Worm (Caenorhabditis elegans) whole organism, L4 larva: Measurements from ENCODE around the gene bgnt-1.5.

Source experiments
- F37D6.2 ChIP-seq: sonication (generic microtip); optimal IDR thresholded peaks from 2 replicates; lab custom pipeline; 2016; ENCODE audit warnings: mild to moderate bottlenecking, missing genetic modification characterization, missing compliant biosample characterization
- T20F7.1 ChIP-seq: fragments of 200-800 bp; sonication (Bioruptor generic); optimal IDR thresholded peaks from 2 replicates; lab custom pipeline; 2018; ENCODE audit warnings: mild to moderate bottlenecking, missing genetic modification characterization, missing compliant biosample characterization
- Y105C5A.15 ChIP-seq: fragments of 200-800 bp; sonication (Bioruptor generic); IDR thresholded peaks from 2 replicates; pipeline ENCODE4 v1.3.6; 2022; ENCODE audit warnings: missing genetic modification characterization, missing compliant biosample characterization
- Y75B8A.6 ChIP-seq: fragments of 200-800 bp; sonication (Bioruptor generic); IDR thresholded peaks from 2 replicates; pipeline ENCODE4 v1.3.6; 2022; ENCODE audit warnings: missing genetic modification reagents, missing genetic modification characterization, missing compliant biosample characterization
- aha-1 ChIP-seq: fragments of 150-350 bp; peaks from one replicate; lab custom pipeline; 2014; ENCODE audit warnings: missing biosample characterization, missing genetic modification characterization
- aly-2 ChIP-seq: sonication (generic microtip); optimal IDR thresholded peaks from 2 replicates; lab custom pipeline; 2018; ENCODE audit warnings: missing biosample characterization, missing genetic modification characterization
- ceh-82 ChIP-seq: sonication (generic microtip); optimal IDR thresholded peaks from 2 replicates; lab custom pipeline; 2017; ENCODE audit warnings: missing biosample characterization, missing genetic modification characterization
- daf-16 ChIP-seq, 3 experiments: sonication (generic microtip); optimal IDR thresholded peaks; 2 replicates each; lab custom pipeline; 2016 to 2017; ENCODE audit warnings: missing genetic modification characterization in 3 of 3, missing genetic modification reagents in 3 of 3, mild to moderate bottlenecking in 2 of 3, missing compliant biosample characterization in 2 of 3, missing biosample characterization in 1 of 3, moderate library complexity in 1 of 3
- daf-19 ChIP-seq: fragments of 200-800 bp; sonication (Bioruptor generic); conservative IDR thresholded peaks from 2 replicates; pipeline ENCODE4 v1.3.6; 2022; ENCODE audit warnings: missing genetic modification characterization, missing compliant biosample characterization
- dmd-6 ChIP-seq: fragments of 200-800 bp; sonication (Bioruptor generic); IDR thresholded peaks from 2 replicates; pipeline ENCODE4 v1.3.6; 2022; ENCODE audit warnings: missing genetic modification reagents, missing genetic modification characterization, missing compliant biosample characterization
- dmd-8 ChIP-seq: fragments of 200-800 bp; sonication (Bioruptor generic); IDR thresholded peaks from 2 replicates; pipeline ENCODE4 v1.3.6; 2022; ENCODE audit warnings: missing genetic modification characterization, missing compliant biosample characterization
- dmd-9 ChIP-seq: fragments of 200-800 bp; sonication (Bioruptor generic); IDR thresholded peaks from 2 replicates; pipeline ENCODE4 v1.3.6; 2022; ENCODE audit warnings: missing genetic modification reagents, missing genetic modification characterization, missing compliant biosample characterization
- duxl-1 ChIP-seq: sonication (generic microtip); optimal IDR thresholded peaks from 2 replicates; lab custom pipeline; 2016; ENCODE audit warnings: mild to moderate bottlenecking, missing genetic modification characterization, moderate library complexity, missing compliant biosample characterization; ENCODE audit not compliant: poor library complexity
- dve-1 ChIP-seq: sonication (generic microtip); optimal IDR thresholded peaks from 2 replicates; lab custom pipeline; 2017; ENCODE audit warnings: antibody characterized with exemption, mild to moderate bottlenecking, missing genetic modification characterization, missing compliant biosample characterization; ENCODE audit not compliant: insufficient read depth
- gei-8 ChIP-seq: fragments of 200-800 bp; sonication (Bioruptor generic); optimal IDR thresholded peaks from 2 replicates; lab custom pipeline; 2018; ENCODE audit warnings: mild to moderate bottlenecking, missing genetic modification characterization, missing compliant biosample characterization
- hlh-11 ChIP-seq: fragments of 200-800 bp; sonication (Bioruptor generic); optimal IDR thresholded peaks from 2 replicates; lab custom pipeline; 2018; ENCODE audit warnings: mild to moderate bottlenecking, missing genetic modification characterization, missing compliant biosample characterization
- hlh-30 ChIP-seq: sonication (generic microtip); optimal IDR thresholded peaks from 2 replicates; lab custom pipeline; 2017; ENCODE audit warnings: antibody characterized with exemption, mild to moderate bottlenecking, missing genetic modification characterization, missing compliant biosample characterization; ENCODE audit not compliant: insufficient read depth
- lin-29 ChIP-seq: fragments of 200-800 bp; sonication (Bioruptor generic); IDR thresholded peaks from 2 replicates; pipeline ENCODE4 v1.3.6; 2022; ENCODE audit warnings: missing genetic modification reagents, missing genetic modification characterization, missing compliant biosample characterization
- lin-39 ChIP-seq: fragments of 150-350 bp; optimal IDR thresholded peaks from 2 replicates; lab custom pipeline; 2014; ENCODE audit warnings: missing biosample characterization, missing genetic modification reagents, missing genetic modification characterization
- lir-3 ChIP-seq: sonication (generic microtip); optimal IDR thresholded peaks from 2 replicates; lab custom pipeline; 2016; ENCODE audit warnings: mild to moderate bottlenecking, missing genetic modification characterization, missing compliant biosample characterization
- mdl-1 ChIP-seq, 2 experiments: fragments of 150-350 bp in 1 of 2; sonication (generic microtip) in 1 of 2; optimal IDR thresholded peaks; 2 replicates each; lab custom pipeline; 2014 to 2017; ENCODE audit warnings: missing biosample characterization in 2 of 2, missing genetic modification characterization in 2 of 2
- mdt-29 ChIP-seq: fragments of 200-800 bp; sonication (Bioruptor generic); IDR thresholded peaks from 2 replicates; pipeline ENCODE4 v1.3.6; 2022; ENCODE audit warnings: missing genetic modification reagents, missing genetic modification characterization, missing compliant biosample characterization
- mxl-3 ChIP-seq: fragments of 200-800 bp; sonication (Bioruptor generic); optimal IDR thresholded peaks from 2 replicates; lab custom pipeline; 2018; ENCODE audit warnings: mild to moderate bottlenecking, missing genetic modification characterization, missing compliant biosample characterization
- nhr-10 ChIP-seq: fragments of 150-350 bp; optimal IDR thresholded peaks from 2 replicates; lab custom pipeline; 2014; ENCODE audit warnings: missing biosample characterization, missing genetic modification characterization
- nhr-102 ChIP-seq: sonication (generic microtip); optimal IDR thresholded peaks from 2 replicates; lab custom pipeline; 2016; ENCODE audit warnings: mild to moderate bottlenecking, missing genetic modification characterization, moderate library complexity, missing compliant biosample characterization
- nhr-11 ChIP-seq: fragments of 150-350 bp; optimal IDR thresholded peaks from 2 replicates; lab custom pipeline; 2014; ENCODE audit warnings: missing biosample characterization, missing genetic modification characterization
- nhr-25 ChIP-seq: sonication (generic microtip); optimal IDR thresholded peaks from 2 replicates; lab custom pipeline; 2017; ENCODE audit warnings: missing genetic modification characterization, mild to moderate bottlenecking, missing compliant biosample characterization, antibody characterized with exemption, moderate library complexity, borderline replicate concordance; ENCODE audit not compliant: insufficient read depth
- nhr-28 ChIP-seq: fragments of 150-350 bp; optimal IDR thresholded peaks from 2 replicates; lab custom pipeline; 2014; ENCODE audit warnings: missing biosample characterization, missing genetic modification characterization
- nhr-41 ChIP-seq: fragments of 200-800 bp; sonication (Bioruptor generic); IDR thresholded peaks from 2 replicates; pipeline ENCODE4 v1.3.6; 2022; ENCODE audit warnings: missing genetic modification reagents, missing genetic modification characterization, missing compliant biosample characterization
- nhr-42 ChIP-seq: fragments of 200-800 bp; sonication (Bioruptor generic); IDR thresholded peaks from 2 replicates; pipeline ENCODE4 v1.3.6; 2022; ENCODE audit warnings: missing genetic modification characterization, missing compliant biosample characterization
- nhr-77 ChIP-seq: fragments of 150-350 bp; optimal IDR thresholded peaks from 2 replicates; lab custom pipeline; 2014; ENCODE audit warnings: missing biosample characterization, missing genetic modification characterization
- pha-4 ChIP-seq, 2 experiments: fragments of 150-350 bp in 1 of 2; fragments of 200-800 bp in 1 of 2; sonication (Bioruptor generic) in 1 of 2; IDR thresholded peaks in 1 of 2; optimal IDR thresholded peaks in 1 of 2; 2 replicates each; pipeline versions ENCODE4 v1.3.6 to Lab custom; 2014 to 2022; ENCODE audit warnings: missing genetic modification characterization in 2 of 2, missing genetic modification reagents in 2 of 2, missing biosample characterization in 1 of 2, missing compliant biosample characterization in 1 of 2
- pqm-1 ChIP-seq: sonication (generic microtip); optimal IDR thresholded peaks from 2 replicates; lab custom pipeline; 2017; ENCODE audit warnings: missing biosample characterization, missing genetic modification characterization
- rbr-2 ChIP-seq: sonication (generic microtip); optimal IDR thresholded peaks from 2 replicates; lab custom pipeline; 2016; ENCODE audit warnings: missing genotype, missing genetic modification characterization, missing compliant biosample characterization
- sdz-12 ChIP-seq: fragments of 200-800 bp; sonication (Bioruptor generic); optimal IDR thresholded peaks from 2 replicates; lab custom pipeline; 2018; ENCODE audit warnings: mild to moderate bottlenecking, missing genetic modification characterization, missing compliant biosample characterization
- skn-1 ChIP-seq: fragments of 150-350 bp; optimal IDR thresholded peaks from 2 replicates; lab custom pipeline; 2014; ENCODE audit warnings: missing biosample characterization, missing genetic modification characterization
- spr-1 ChIP-seq: sonication (generic microtip); optimal IDR thresholded peaks from 2 replicates; lab custom pipeline; 2016; ENCODE audit warnings: mild to moderate bottlenecking, missing genetic modification characterization, missing compliant biosample characterization
- unc-62 ChIP-seq, 3 experiments: fragments of 150-350 bp in 1 of 3; sonication (generic microtip); optimal IDR thresholded peaks in 2 of 3; peaks in 1 of 3; 1 replicate in 1 of 3; 2 replicates in 2 of 3; lab custom pipeline; 2014 to 2017; ENCODE audit warnings: missing biosample characterization in 3 of 3, missing genetic modification characterization in 3 of 3, missing genetic modification reagents in 3 of 3, missing genotype in 1 of 3
- zag-1 ChIP-seq: fragments of 150-350 bp; optimal IDR thresholded peaks from 2 replicates; lab custom pipeline; 2014; ENCODE audit warnings: missing biosample characterization, missing genetic modification characterization
- zfp-2 ChIP-seq: sonication (generic microtip); optimal IDR thresholded peaks from 2 replicates; lab custom pipeline; 2016; ENCODE audit warnings: mild to moderate bottlenecking, missing genetic modification characterization, missing compliant biosample characterization
- ztf-11 ChIP-seq: fragments of 150-350 bp; optimal IDR thresholded peaks from 2 replicates; lab custom pipeline; 2014; ENCODE audit warnings: missing biosample characterization, missing genetic modification characterization
- ztf-7 ChIP-seq: fragments of 150-350 bp; optimal IDR thresholded peaks from 2 replicates; lab custom pipeline; 2014; ENCODE audit warnings: missing biosample characterization, missing genetic modification characterization

Gene bgnt-1.5

DNA sequence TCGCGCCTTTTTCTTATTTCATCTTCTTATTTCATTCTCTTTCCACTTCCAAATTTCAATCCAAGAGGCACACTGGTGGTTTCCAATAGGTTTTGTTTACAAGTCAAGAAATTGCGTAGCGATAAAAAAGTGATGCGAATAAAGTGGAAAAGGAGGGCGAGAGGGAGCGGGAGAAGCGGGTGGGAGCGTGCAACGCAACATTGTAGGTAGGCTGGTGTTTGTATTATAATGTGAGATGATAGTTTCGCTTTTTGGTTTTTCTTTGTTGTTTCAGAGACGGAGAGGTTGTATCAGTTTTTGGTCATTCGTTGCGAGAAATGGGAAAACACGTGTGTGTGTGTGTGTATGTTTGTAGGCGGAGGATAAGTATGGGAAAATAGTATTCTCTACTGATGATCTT lies 18.0 kb upstream of the bgnt-1.5 start (continued):
- TF ChIP-seq zag-1 (tag; lab: Kevin White, UChicago) = no peak
- TF ChIP-seq nhr-28 = peak; percentile 95

DNA sequence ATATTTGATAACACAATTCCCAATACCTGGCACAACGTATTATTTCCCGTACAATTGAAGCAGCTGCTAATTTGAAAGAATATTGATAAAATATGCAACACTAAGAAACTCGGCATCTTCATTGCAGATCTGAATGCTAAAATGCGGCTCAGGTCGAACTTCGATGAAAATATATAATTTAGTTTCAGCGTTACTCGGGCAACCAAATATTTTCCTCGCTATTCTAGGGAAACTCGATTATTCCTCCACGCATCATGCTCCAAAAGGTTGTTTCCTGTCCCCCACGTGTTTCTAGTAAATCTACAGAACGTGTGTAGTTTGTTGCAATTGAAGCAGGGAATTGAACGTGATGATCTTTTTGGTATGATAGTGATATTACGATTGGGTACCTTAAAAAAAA lies 16.9 kb upstream of the bgnt-1.5 start:
- TF ChIP-seq dmd-9 (GFP tag; lab: Robert Waterston, UW) = no peak
- no peak for TF ChIP-seq skn-1
- TF ChIP-seq ztf-11 (tag; lab: Kevin White, UChicago) = no peak
- TF ChIP-seq nhr-10 (tag; lab: Kevin White, UChicago) = no peak
- peak; percentile 23 for TF ChIP-seq aha-1 (tag; lab: Kevin White, UChicago)
- TF ChIP-seq lin-29 (GFP tag; lab: Robert Waterston, UW) = no peak
- no peak for TF ChIP-seq hlh-11 (tag; lab: Kevin White, UChicago)
- no peak for TF ChIP-seq nhr-28
- no peak for TF ChIP-seq dmd-6 (GFP tag; lab: Robert Waterston, UW)
- TF ChIP-seq lir-3 (tag; lab: Kevin White, UChicago) = no peak
- no peak for TF ChIP-seq mdt-29 (GFP tag; lab: Robert Waterston, UW)
- TF ChIP-seq gei-8 (GFP tag; lab: Kevin White, UChicago) = no peak
- TF ChIP-seq daf-19 = no peak
- peak in 1 of 2 experiments; percentile 97 for TF ChIP-seq unc-62 (GFP tag; optimal IDR thresholded peaks at IDR 0.05 in 1 of 2; lab: Kevin White, UChicago)
- no peak for TF ChIP-seq unc-62 (tag; optimal IDR thresholded peaks at IDR 0.05; lab: Kevin White, UChicago)
- TF ChIP-seq mxl-3 (GFP tag; lab: Kevin White, UChicago) = peak; percentile 15
- no peak for TF ChIP-seq Y75B8A.6 (GFP tag; lab: Robert Waterston, UW)
- TF ChIP-seq ceh-82 (tag; lab: Kevin White, UChicago) = no peak
- no peak for TF ChIP-seq zfp-2
- TF ChIP-seq dmd-8 (GFP tag; lab: Robert Waterston, UW) = no peak

DNA sequence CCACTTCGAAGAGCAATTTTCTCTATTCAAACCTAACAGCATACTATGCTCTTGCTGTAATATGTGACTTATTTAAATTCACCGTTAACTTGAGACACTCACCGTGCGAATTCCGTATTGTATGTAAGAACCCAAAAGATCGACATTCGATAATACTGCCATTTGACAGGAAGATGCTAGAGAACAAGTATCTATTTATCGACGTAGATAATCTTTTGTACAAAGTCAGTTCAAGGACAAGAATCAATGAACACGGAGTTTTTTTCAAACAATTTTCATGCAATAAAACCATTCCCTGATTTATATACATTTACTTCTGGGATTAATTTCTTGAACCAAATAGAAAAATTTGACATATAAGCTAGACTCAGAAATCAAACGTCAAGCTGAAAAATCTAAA lies 16.1 kb upstream of the bgnt-1.5 start, which contains the start of gene K08H2.7:
Gene K08H2.7 (minus strand): TSS at position 173 of the 400 bp plus-strand sequence.
- TF ChIP-seq lin-39 (no peak), aha-1 (tag; lab: Kevin White, UChicago) (peak; percentile 11)

DNA sequence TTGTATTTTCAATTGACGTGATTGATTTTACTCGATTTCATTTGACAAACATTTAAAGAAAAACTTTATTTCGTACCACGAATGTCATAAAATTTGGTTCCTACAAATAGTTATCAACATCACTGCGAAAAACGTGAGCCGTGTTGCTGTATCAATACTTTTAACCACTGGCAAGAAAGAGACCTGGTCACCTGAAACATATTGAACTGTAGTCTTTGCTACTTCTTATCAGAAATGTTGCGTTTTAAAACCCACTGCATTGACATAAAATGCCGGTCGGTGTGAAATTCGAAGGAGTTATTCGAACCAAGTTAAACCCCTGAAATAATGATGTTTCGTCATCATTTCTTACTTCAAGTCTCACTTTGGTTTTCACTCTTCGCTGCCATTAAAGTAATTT lies 15.5 kb upstream of the bgnt-1.5 start:
- TF ChIP-seq hlh-30 (tag; lab: Kevin White, UChicago) (peak; percentile 39), dmd-9 (GFP tag; lab: Robert Waterston, UW) (no peak), nhr-41 (GFP tag; lab: Robert Waterston, UW) (no peak), ceh-82 (tag; lab: Kevin White, UChicago) (no peak), sdz-12 (GFP tag; lab: Kevin White, UChicago) (no peak), ztf-7 (no peak), nhr-77 (peak; percentile 1), T20F7.1 (GFP tag; lab: Kevin White, UChicago) (no peak), dmd-6 (GFP tag; lab: Robert Waterston, UW) (peak; percentile 74), pha-4 (GFP tag; IDR thresholded peaks at IDR 0.05; lab: Robert Waterston, UW) (no peak), pha-4 (tag; optimal IDR thresholded peaks at IDR 0.05; lab: Kevin White, UChicago) (no peak), nhr-28 (peak; percentile 52), spr-1 (no peak), daf-16 (GFP tag; optimal IDR thresholded peaks at IDR 0.05; lab: Kevin White, UChicago) (no peak), daf-16 (tag; optimal IDR thresholded peaks at IDR 0.05; lab: Kevin White, UChicago) (peak; percentile 74), hlh-11 (tag; lab: Kevin White, UChicago) (peak; percentile 54), dve-1 (tag; lab: Kevin White, UChicago) (peak; percentile 61)

DNA sequence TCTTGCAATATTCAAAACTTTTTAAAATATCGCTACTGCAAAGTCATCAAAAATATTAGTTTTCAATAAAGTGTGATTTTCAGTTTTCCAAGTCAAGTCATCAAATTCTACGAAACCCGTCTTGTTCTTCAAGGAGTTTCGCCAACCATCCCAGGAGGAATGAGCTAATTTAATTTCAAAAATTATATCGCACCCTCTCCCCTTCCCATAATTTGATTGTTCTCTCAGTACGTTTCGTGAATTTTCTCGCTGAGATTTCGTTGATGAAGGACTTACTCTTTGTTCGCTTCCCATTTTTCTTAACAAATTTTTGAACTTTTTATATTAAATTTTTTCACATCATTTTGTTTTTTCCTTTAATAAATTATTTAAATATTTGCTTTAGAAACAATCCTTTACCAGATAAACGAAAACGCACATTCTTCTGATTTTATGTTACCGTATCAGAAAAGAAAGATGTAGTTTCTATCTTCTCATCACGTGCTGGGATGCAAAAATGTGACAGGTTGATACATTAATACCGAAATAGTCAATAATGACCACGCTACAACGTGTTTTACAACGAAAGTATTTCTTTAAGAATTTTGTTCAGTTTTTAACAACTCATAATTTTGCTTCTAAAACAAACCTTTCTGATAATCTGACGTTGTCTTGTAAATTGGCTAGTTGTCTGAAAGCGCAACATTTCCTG lies 14.7 kb upstream of the bgnt-1.5 start:
- TF ChIP-seq Y105C5A.15 (GFP tag; lab: Robert Waterston, UW) (no peak), F37D6.2 (tag; lab: Kevin White, UChicago) (no peak), nhr-102 (tag; lab: Kevin White, UChicago) (no peak), nhr-11 (tag; lab: Kevin White, UChicago) (no peak), lin-29 (GFP tag; lab: Robert Waterston, UW) (no peak), aly-2 (tag; lab: Kevin White, UChicago) (no peak), nhr-41 (GFP tag; lab: Robert Waterston, UW) (no peak), rbr-2 (tag; lab: Kevin White, UChicago) (no peak), nhr-42 (GFP tag; lab: Robert Waterston, UW) (no peak), duxl-1 (tag; lab: Kevin White, UChicago) (no peak), pqm-1 (tag; lab: Kevin White, UChicago) (no peak), nhr-25 (tag; lab: Kevin White, UChicago) (no peak), ztf-11 (tag; lab: Kevin White, UChicago) (no peak), hlh-11 (tag; lab: Kevin White, UChicago) (peak; percentile 33), mdl-1 (tag; optimal IDR thresholded peaks at IDR 0.05; lab: Kevin White, UChicago) (peak in 1 of 2 experiments; percentile 45)
